Fruit fly (Drosophila melanogaster) whole organism, wandering third instar larva: ENCODE measurements around the gene Cwc25.

ENCODE experiments used
- Abd-B ChIP-seq: fragments of >200 bp; optimal IDR thresholded peaks from 2 replicates; lab custom pipeline; 2017; ENCODE audit warnings: missing biosample characterization, missing genetic modification characterization
- CrebA ChIP-seq: fragments of 200-800 bp; sonication (Bioruptor generic); optimal IDR thresholded peaks from 2 replicates; lab custom pipeline; 2016; ENCODE audit warnings: missing biosample characterization, mild to moderate bottlenecking, missing genetic modification characterization, borderline replicate concordance
- Dfd ChIP-seq: fragments of >200 bp; optimal IDR thresholded peaks from 2 replicates; lab custom pipeline; 2017; ENCODE audit warnings: missing biosample characterization, missing genetic modification characterization
- Dif ChIP-seq: fragments of 200-275, 200-300 bp; sonication (Bioruptor generic); optimal IDR thresholded peaks from 2 replicates; lab custom pipeline; 2018; ENCODE audit warnings: missing biosample characterization, missing genetic modification characterization; ENCODE audit not compliant: partially characterized antibody
- GATAd ChIP-seq: sonication (Bioruptor generic); optimal IDR thresholded peaks from 2 replicates; lab custom pipeline; 2016; ENCODE audit warnings: missing biosample characterization, missing genetic modification characterization
- HLH106 ChIP-seq: fragments of 200-800 bp; optimal IDR thresholded peaks from 3 replicates; lab custom pipeline; 2019; ENCODE audit warnings: missing biosample characterization, mild to moderate bottlenecking, missing genetic modification characterization, moderate library complexity
- Hnf4 ChIP-seq: fragments of 200-800 bp; sonication (Bioruptor generic); optimal IDR thresholded peaks from 2 replicates; lab custom pipeline; 2016; ENCODE audit warnings: missing biosample characterization, mild to moderate bottlenecking, missing genetic modification characterization
- Hr83 ChIP-seq: fragments of 200-300 bp; sonication (Bioruptor generic); optimal IDR thresholded peaks from 2 replicates; lab custom pipeline; 2016; ENCODE audit warnings: missing biosample characterization, mild to moderate bottlenecking, missing genetic modification characterization, moderate library complexity; ENCODE audit not compliant: poor library complexity, severe bottlenecking
- Jra ChIP-seq: sonication (Bioruptor generic); optimal IDR thresholded peaks from 2 replicates; lab custom pipeline; 2016; ENCODE audit warnings: missing biosample characterization, missing genetic modification characterization
- Mio ChIP-seq: sonication (Bioruptor generic); optimal IDR thresholded peaks from 2 replicates; lab custom pipeline; 2016; ENCODE audit warnings: missing biosample characterization, missing genetic modification characterization
- N ChIP-seq: fragments of >200 bp; optimal IDR thresholded peaks from 2 replicates; lab custom pipeline; 2018; ENCODE audit warnings: missing biosample characterization, missing external identifiers, missing genetic modification characterization
- OdsH ChIP-seq: fragments of 200-800 bp; sonication (Bioruptor generic); optimal IDR thresholded peaks from 2 replicates; lab custom pipeline; 2016; ENCODE audit warnings: missing biosample characterization, mild to moderate bottlenecking, missing genetic modification characterization
- Rel ChIP-seq, 2 experiments: fragments of 200-800 bp; sonication (Bioruptor generic) in 1 of 2; optimal IDR thresholded peaks; 2 replicates in 1 of 2; 3 replicates in 1 of 2; lab custom pipeline; 2016 to 2019; ENCODE audit warnings: mild to moderate bottlenecking in 2 of 2, missing biosample characterization in 2 of 2, missing genetic modification characterization in 2 of 2, moderate library complexity in 1 of 2
- Sp1 ChIP-seq: fragments of 200-800 bp; sonication (Bioruptor generic); optimal IDR thresholded peaks from 3 replicates; lab custom pipeline; 2019; ENCODE audit warnings: missing biosample characterization, mild to moderate bottlenecking, missing genetic modification characterization, moderate library complexity
- Vsx2 ChIP-seq: fragments of 200-300, 225-300 bp; sonication (Bioruptor generic); optimal IDR thresholded peaks from 2 replicates; lab custom pipeline; 2018; ENCODE audit warnings: missing biosample characterization, missing genetic modification characterization; ENCODE audit not compliant: partially characterized antibody
- br ChIP-seq: fragments of 200-800 bp; sonication (Bioruptor generic); optimal IDR thresholded peaks from 2 replicates; lab custom pipeline; 2016; ENCODE audit warnings: missing biosample characterization, missing genetic modification characterization
- brk ChIP-seq: fragments of 200-800 bp; sonication (Bioruptor generic); optimal IDR thresholded peaks from 2 replicates; lab custom pipeline; 2016; ENCODE audit warnings: missing biosample characterization, mild to moderate bottlenecking, missing genetic modification characterization
- dl ChIP-seq, 2 experiments: fragments of 175-275, 200-275 bp in 1 of 2; fragments of 200-275 bp in 1 of 2; sonication (Bioruptor generic); optimal IDR thresholded peaks; lab custom pipeline; 2018; ENCODE audit warnings: mild to moderate bottlenecking in 2 of 2, missing biosample characterization in 2 of 2, missing genetic modification characterization in 2 of 2, moderate library complexity in 2 of 2; ENCODE audit not compliant: partially characterized antibody in 2 of 2, insufficient read depth in 1 of 2
- dmrt93B ChIP-seq: fragments of 200-800 bp; sonication (Bioruptor generic); optimal IDR thresholded peaks from 2 replicates; lab custom pipeline; 2018; ENCODE audit warnings: missing biosample characterization, mild to moderate bottlenecking, missing genetic modification characterization
- dsf ChIP-seq: sonication (Bioruptor generic); optimal IDR thresholded peaks from 2 replicates; lab custom pipeline; 2016; ENCODE audit warnings: missing biosample characterization, missing genetic modification characterization, borderline replicate concordance
- ey ChIP-seq: fragments of 200-800 bp; sonication (Bioruptor generic); optimal IDR thresholded peaks from 2 replicates; lab custom pipeline; 2016; ENCODE audit warnings: missing biosample characterization, missing genetic modification characterization
- foxo ChIP-seq, 2 experiments: fragments of 200-800 bp; sonication (Bioruptor generic); optimal IDR thresholded peaks; 2 replicates in 1 of 2; 3 replicates in 1 of 2; lab custom pipeline; 2016 to 2017; ENCODE audit warnings: missing biosample characterization in 2 of 2, missing genetic modification characterization in 2 of 2
- fru ChIP-seq: fragments of 200-800 bp; sonication (Bioruptor generic); optimal IDR thresholded peaks from 3 replicates; lab custom pipeline; 2016; ENCODE audit warnings: missing biosample characterization, mild to moderate bottlenecking, missing genetic modification characterization
- h ChIP-seq: fragments of 200-800 bp; sonication (Bioruptor generic); optimal IDR thresholded peaks from 3 replicates; lab custom pipeline; 2016; ENCODE audit warnings: missing biosample characterization, mild to moderate bottlenecking, missing genetic modification characterization
- jim ChIP-seq: fragments of 175-275, 200-325 bp; sonication (Bioruptor generic); optimal IDR thresholded peaks from 2 replicates; lab custom pipeline; 2016; ENCODE audit warnings: missing biosample characterization, mild to moderate bottlenecking, missing genetic modification characterization
- lola ChIP-seq: fragments of >200 bp; optimal IDR thresholded peaks from 2 replicates; lab custom pipeline; 2017; ENCODE audit warnings: missing biosample characterization, missing genetic modification characterization
- pan ChIP-seq: fragments of >200 bp; optimal IDR thresholded peaks from 2 replicates; lab custom pipeline; 2017
- psq ChIP-seq: fragments of 200-800 bp; sonication (Bioruptor generic); optimal IDR thresholded peaks from 3 replicates; lab custom pipeline; 2017; ENCODE audit warnings: missing biosample characterization, mild to moderate bottlenecking, missing genetic modification characterization, moderate library complexity
- rgr ChIP-seq: fragments of 200-800 bp; sonication (Bioruptor generic); optimal IDR thresholded peaks from 3 replicates; lab custom pipeline; 2016; ENCODE audit warnings: missing biosample characterization, mild to moderate bottlenecking, missing genetic modification characterization
- sage ChIP-seq: fragments of 200-800 bp; sonication (Bioruptor generic); optimal IDR thresholded peaks from 2 replicates; lab custom pipeline; 2016; ENCODE audit warnings: missing biosample characterization, mild to moderate bottlenecking, missing genetic modification characterization
- sv ChIP-seq: fragments of 200-800 bp; sonication (Bioruptor generic); optimal IDR thresholded peaks from 3 replicates; lab custom pipeline; 2016; ENCODE audit warnings: missing biosample characterization, missing genetic modification characterization
- tai ChIP-seq: sonication (Bioruptor generic); optimal IDR thresholded peaks from 2 replicates; lab custom pipeline; 2016; ENCODE audit warnings: missing biosample characterization, missing genetic modification characterization
- usp ChIP-seq: fragments of >200 bp; optimal IDR thresholded peaks from 2 replicates; lab custom pipeline; 2017; ENCODE audit warnings: missing biosample characterization, missing genetic modification characterization
- woc ChIP-seq: sonication (Bioruptor generic); optimal IDR thresholded peaks from 2 replicates; lab custom pipeline; 2016; ENCODE audit warnings: missing biosample characterization, mild to moderate bottlenecking, missing genetic modification characterization

Gene Cwc25

dm6 chr2L:2734215-2734614 lies 10.7 kb upstream of the Cwc25 start (continued):
- TF ChIP-seq rgr (GFP tag; lab: Kevin White, UChicago) (peak; percentile 61), fru (peak; percentile 57), lola (GFP tag; lab: Kevin White, UChicago) (no peak), dl (GFP tag; optimal IDR thresholded peaks at IDR 0.05; lab: Kevin White, UChicago; ENCODE audit: insufficient read depth in 1 of 2, partially characterized antibody in 2 of 2) (no peak)

- no peak for TF ChIP-seq jim (GFP tag; lab: Kevin White, UChicago)
- TF ChIP-seq, all 38 proteins: peak for 0
These were observed 10.0 kb upstream of the Cwc25 start for dm6 chr2L:2734946-2735345.

- TF ChIP-seq h (GFP tag; lab: Kevin White, UChicago) (no peak), Dfd (no peak), rgr (GFP tag; lab: Kevin White, UChicago) (no peak), Vsx2 (GFP tag; lab: Kevin White, UChicago) (no peak), N (no peak), Dif (no peak), usp (GFP tag; lab: Kevin White, UChicago) (no peak), CrebA (GFP tag; lab: Kevin White, UChicago) (no peak), ey (GFP tag; lab: Kevin White, UChicago) (no peak)
These were observed 9.4 kb upstream of the Cwc25 start for dm6 chr2L:2735539-2735938.

dm6 chr2L:2737561-2737960 lies 7.3 kb upstream of the Cwc25 start:
- TF ChIP-seq pan (lab: Kevin White, UChicago), result no peak
- no peak for TF ChIP-seq Sp1 (GFP tag; lab: Kevin White, UChicago)
- no peak for TF ChIP-seq OdsH (GFP tag; lab: Kevin White, UChicago)
- no peak for TF ChIP-seq lola (GFP tag; lab: Kevin White, UChicago)

dm6 chr2L:2739820-2740230 lies 5.1 kb upstream of the Cwc25 start, which contains the start of gene Hrs:
Hrs (plus strand) TSS chr2L:2739986.
- no peak for TF ChIP-seq jim (GFP tag; lab: Kevin White, UChicago)
- TF ChIP-seq Rel (GFP tag; optimal IDR thresholded peaks at IDR 0.05; lab: Kevin White, UChicago), result no peak
- peak; percentile 10 for TF ChIP-seq Rel (tag; optimal IDR thresholded peaks at IDR 0.05; lab: Kevin White, UChicago)
- TF ChIP-seq psq (GFP tag; lab: Kevin White, UChicago), result peak; percentile 23
- TF ChIP-seq Vsx2 (GFP tag; lab: Kevin White, UChicago), result no peak
- no peak for TF ChIP-seq GATAd (GFP tag; lab: Kevin White, UChicago)
- TF ChIP-seq sv, result no peak
- TF ChIP-seq dl (GFP tag; optimal IDR thresholded peaks at IDR 0.05; lab: Kevin White, UChicago; ENCODE audit: insufficient read depth in 1 of 2, partially characterized antibody in 2 of 2), result no peak
- no peak for TF ChIP-seq foxo (GFP tag; optimal IDR thresholded peaks at IDR 0.05; lab: Kevin White, UChicago)

dm6 chr2L:2748480-2749143 lies 3.7 kb downstream of the Cwc25 start:
- TF ChIP-seq br (GFP tag; lab: Kevin White, UChicago), result peak; percentile 85
- TF ChIP-seq usp (GFP tag; lab: Kevin White, UChicago), result no peak
- TF ChIP-seq Rel (GFP tag; optimal IDR thresholded peaks at IDR 0.05; lab: Kevin White, UChicago), result no peak
- TF ChIP-seq Rel (tag; optimal IDR thresholded peaks at IDR 0.05; lab: Kevin White, UChicago), result peak; percentile 77
- TF ChIP-seq ey (GFP tag; lab: Kevin White, UChicago), result peak; percentile 82
- peak; percentile 78 for TF ChIP-seq sv
- TF ChIP-seq h (GFP tag; lab: Kevin White, UChicago), result peak; percentile 91
- peak; percentile 82 for TF ChIP-seq Jra (GFP tag; lab: Kevin White, UChicago)
- peak; percentile 86 for TF ChIP-seq fru
- TF ChIP-seq psq (GFP tag; lab: Kevin White, UChicago), result peak; percentile 88
- no peak for TF ChIP-seq Dfd
- no peak for TF ChIP-seq lola (GFP tag; lab: Kevin White, UChicago)
- TF ChIP-seq rgr (GFP tag; lab: Kevin White, UChicago), result peak; percentile 93
- no peak for TF ChIP-seq Abd-B (GFP tag; lab: Kevin White, UChicago)
- no peak for TF ChIP-seq GATAd (GFP tag; lab: Kevin White, UChicago)
- no peak for TF ChIP-seq Vsx2 (GFP tag; lab: Kevin White, UChicago)
- no peak for TF ChIP-seq pan (lab: Kevin White, UChicago)
- peak; percentile 91 for TF ChIP-seq Hr83 (GFP tag; lab: Kevin White, UChicago)
- peak; percentile 94 for TF ChIP-seq Sp1 (GFP tag; lab: Kevin White, UChicago)
- no peak for TF ChIP-seq dl (GFP tag; optimal IDR thresholded peaks at IDR 0.05; lab: Kevin White, UChicago; ENCODE audit: insufficient read depth in 1 of 2, partially characterized antibody in 2 of 2)
- peak; percentile 93 for TF ChIP-seq HLH106 (tag; lab: Kevin White, UChicago)
- no peak for TF ChIP-seq sage (GFP tag; lab: Kevin White, UChicago)
- TF ChIP-seq woc (GFP tag; lab: Kevin White, UChicago), result peak; percentile 92
- TF ChIP-seq dmrt93B (GFP tag; lab: Kevin White, UChicago), result peak; percentile 88
- peak; percentile 61 for TF ChIP-seq dsf (GFP tag; lab: Kevin White, UChicago)
- no peak for TF ChIP-seq tai (GFP tag; lab: Kevin White, UChicago)
- TF ChIP-seq foxo (GFP tag; optimal IDR thresholded peaks at IDR 0.05; lab: Kevin White, UChicago), result peak in 1 of 2 experiments; percentile 92
- no peak for TF ChIP-seq brk
- TF ChIP-seq Hnf4, result no peak
- TF ChIP-seq Mio (GFP tag; lab: Kevin White, UChicago), result peak; percentile 39
